Worm (Caenorhabditis elegans): ENCODE results near the gene srx-129.

- TF ChIP-seq T23F11.4 (GFP tag; optimal IDR thresholded peaks at IDR 0.05), result no peak
- TF ChIP-seq ceh-45 (GFP tag; IDR thresholded peaks at IDR 0.05), result no peak
- no peak for TF ChIP-seq gmeb-2 (tag; optimal IDR thresholded peaks at IDR 0.05)
- no peak for TF ChIP-seq ceh-30 (tag; optimal IDR thresholded peaks at IDR 0.05)
- no peak for TF ChIP-seq dve-1 (tag; optimal IDR thresholded peaks at IDR 0.05)
- no peak for TF ChIP-seq ama-1 (optimal IDR thresholded peaks at IDR 0.05)
- no peak for TF ChIP-seq ceh-9 (tag; optimal IDR thresholded peaks at IDR 0.05)
- no peak for TF ChIP-seq fkh-10 (GFP tag; optimal IDR thresholded peaks at IDR 0.05)
- TF ChIP-seq pqm-1 (tag; optimal IDR thresholded peaks at IDR 0.05), result no peak
- no peak for TF ChIP-seq pag-3 (tag; optimal IDR thresholded peaks at IDR 0.05; ENCODE audit: borderline replicate concordance)
- no peak for TF ChIP-seq tbx-2 (tag; optimal IDR thresholded peaks at IDR 0.05)
- TF ChIP-seq Y22D7AL.16 (tag; optimal IDR thresholded peaks at IDR 0.05), result no peak
- TF ChIP-seq nhr-11 (tag; optimal IDR thresholded peaks at IDR 0.05), result no peak
These were observed 16.1 kb downstream of the srx-129 start, which contains the start of gene hpx-2 for ce11 chrV:13850170-13850569.
